Worm (Caenorhabditis elegans) whole organism, L2 larva: ENCODE results near the gene F23F12.13.
A peak's percentile ranks its signal among the peaks of the same experiment; 100 is the strongest.

Experiments used
- C34F6.9 ChIP-seq: fragments of 150-350 bp; optimal IDR thresholded peaks from 2 replicates; lab custom pipeline; 2014; ENCODE audit warnings: missing biosample characterization, missing genetic modification characterization
- F13H6.1 ChIP-seq: sonication (generic microtip); optimal IDR thresholded peaks from 2 replicates; lab custom pipeline; 2016; ENCODE audit warnings: missing genetic modification characterization, missing compliant biosample characterization
- R02D3.7 ChIP-seq: fragments of 150-350 bp; optimal IDR thresholded peaks from 2 replicates; lab custom pipeline; 2014; ENCODE audit warnings: missing biosample characterization, missing genetic modification characterization
- Y55F3AM.14 ChIP-seq: fragments of 200-800 bp; sonication (Bioruptor generic); optimal IDR thresholded peaks from 2 replicates; lab custom pipeline; 2018; ENCODE audit warnings: mild to moderate bottlenecking, missing genetic modification characterization, missing compliant biosample characterization
- ZK546.5 ChIP-seq: sonication (generic microtip); optimal IDR thresholded peaks from 2 replicates; lab custom pipeline; 2017; ENCODE audit warnings: missing biosample characterization, missing genetic modification characterization
- alr-1 ChIP-seq: fragments of 150-350 bp; optimal IDR thresholded peaks from 2 replicates; lab custom pipeline; 2014; ENCODE audit warnings: missing biosample characterization, missing genetic modification characterization
- aly-2 ChIP-seq: fragments of 150-350 bp; optimal IDR thresholded peaks from 2 replicates; lab custom pipeline; 2014; ENCODE audit warnings: missing biosample characterization, missing genetic modification characterization
- ama-1 ChIP-seq: fragments of 150-350 bp; optimal IDR thresholded peaks from 2 replicates; lab custom pipeline; 2018; ENCODE audit warnings: inconsistent platforms
- blmp-1 ChIP-seq: sonication (generic microtip); optimal IDR thresholded peaks from 2 replicates; lab custom pipeline; 2017; ENCODE audit warnings: missing genetic modification characterization, mild to moderate bottlenecking, missing compliant biosample characterization, antibody characterized with exemption, moderate library complexity; ENCODE audit not compliant: insufficient read depth
- ceh-16 ChIP-seq: fragments of 150-350 bp; optimal IDR thresholded peaks from 2 replicates; lab custom pipeline; 2014; ENCODE audit warnings: missing biosample characterization, missing genetic modification characterization
- ceh-82 ChIP-seq: fragments of 150-350 bp; optimal IDR thresholded peaks from 2 replicates; lab custom pipeline; 2014; ENCODE audit warnings: missing biosample characterization, missing genetic modification characterization
- crh-2 ChIP-seq: sonication (generic microtip); optimal IDR thresholded peaks from 2 replicates; lab custom pipeline; 2017; ENCODE audit warnings: missing biosample characterization, missing genetic modification characterization
- dmd-4 ChIP-seq: sonication (generic microtip); optimal IDR thresholded peaks from 2 replicates; lab custom pipeline; 2017; ENCODE audit warnings: missing biosample characterization, missing genetic modification characterization
- egl-27 ChIP-seq: sonication (generic microtip); optimal IDR thresholded peaks from 3 replicates; lab custom pipeline; 2017; ENCODE audit warnings: missing biosample characterization, missing genetic modification reagents, missing genetic modification characterization
- elt-1 ChIP-seq: fragments of 150-350 bp; optimal IDR thresholded peaks from 2 replicates; lab custom pipeline; 2014; ENCODE audit warnings: missing biosample characterization, missing genetic modification characterization
- elt-3 ChIP-seq: sonication (generic microtip); optimal IDR thresholded peaks from 2 replicates; lab custom pipeline; 2017; ENCODE audit warnings: missing biosample characterization, missing genetic modification characterization
- fos-1 ChIP-seq: fragments of 150-350 bp; optimal IDR thresholded peaks from 2 replicates; lab custom pipeline; 2014; ENCODE audit warnings: missing biosample characterization, missing genetic modification characterization
- gmeb-1 ChIP-seq: fragments of 150-350 bp; optimal IDR thresholded peaks from 2 replicates; lab custom pipeline; 2014; ENCODE audit warnings: missing biosample characterization, missing genetic modification characterization
- lin-11 ChIP-seq: fragments of 150-350 bp; sonication (generic microtip); optimal IDR thresholded peaks from 2 replicates; lab custom pipeline; 2014; ENCODE audit warnings: missing biosample characterization, missing genetic modification characterization, inconsistent platforms, mixed read lengths
- lin-13 ChIP-seq: fragments of 150-350 bp; optimal IDR thresholded peaks from 2 replicates; lab custom pipeline; 2014; ENCODE audit warnings: missing biosample characterization, missing genetic modification reagents, missing genetic modification characterization
- lin-39 ChIP-seq: fragments of 150-350 bp; optimal IDR thresholded peaks from 2 replicates; lab custom pipeline; 2014; ENCODE audit warnings: missing biosample characterization, missing genetic modification reagents, missing genetic modification characterization
- lsy-2 ChIP-seq, 2 experiments: fragments of 150-350 bp in 1 of 2; sonication (generic microtip) in 1 of 2; optimal IDR thresholded peaks; 2 replicates each; lab custom pipeline; 2014 to 2017; ENCODE audit warnings: missing biosample characterization in 2 of 2, missing genetic modification characterization in 2 of 2
- mab-5 ChIP-seq: fragments of 150-350 bp; optimal IDR thresholded peaks from 2 replicates; lab custom pipeline; 2014; ENCODE audit warnings: missing biosample characterization, missing genetic modification characterization
- mbf-1 ChIP-seq: sonication (generic microtip); optimal IDR thresholded peaks from 2 replicates; lab custom pipeline; 2017; ENCODE audit warnings: missing biosample characterization, missing genetic modification characterization
- mdl-1 ChIP-seq, 2 experiments: fragments of 150-350 bp in 1 of 2; sonication (generic microtip) in 1 of 2; optimal IDR thresholded peaks; 2 replicates each; lab custom pipeline; 2017; ENCODE audit warnings: missing biosample characterization in 2 of 2, missing genetic modification characterization in 2 of 2
- nhr-10 ChIP-seq: sonication (generic microtip); optimal IDR thresholded peaks from 2 replicates; lab custom pipeline; 2017; ENCODE audit warnings: missing biosample characterization, missing genetic modification characterization
- nhr-11 ChIP-seq: fragments of 150-350 bp; optimal IDR thresholded peaks from 2 replicates; lab custom pipeline; 2014; ENCODE audit warnings: missing biosample characterization, missing genetic modification characterization
- nhr-12 ChIP-seq: fragments of 150-350 bp; optimal IDR thresholded peaks from 2 replicates; lab custom pipeline; 2014; ENCODE audit warnings: missing biosample characterization, missing genetic modification characterization
- nhr-129 ChIP-seq: fragments of 150-350 bp; optimal IDR thresholded peaks from 2 replicates; lab custom pipeline; 2014; ENCODE audit warnings: missing biosample characterization, missing genetic modification characterization
- nhr-21 ChIP-seq: fragments of 150-350 bp; optimal IDR thresholded peaks from 2 replicates; lab custom pipeline; 2014; ENCODE audit warnings: missing biosample characterization, missing genetic modification characterization
- nhr-23 ChIP-seq: fragments of 150-350 bp; optimal IDR thresholded peaks from 2 replicates; lab custom pipeline; 2014; ENCODE audit warnings: missing biosample characterization, missing genetic modification reagents, missing genetic modification characterization
- nhr-237 ChIP-seq: fragments of 150-350 bp; optimal IDR thresholded peaks from 2 replicates; lab custom pipeline; 2014; ENCODE audit warnings: missing biosample characterization, missing genetic modification characterization
- nhr-25 ChIP-seq: fragments of 150-350 bp; sonication (generic microtip); optimal IDR thresholded peaks from 3 replicates; lab custom pipeline; 2014; ENCODE audit warnings: missing biosample characterization, missing genetic modification characterization
- nhr-6 ChIP-seq: fragments of 150-350 bp; optimal IDR thresholded peaks from 2 replicates; lab custom pipeline; 2014; ENCODE audit warnings: missing biosample characterization, missing genetic modification characterization
- nhr-77 ChIP-seq: fragments of 150-350 bp; optimal IDR thresholded peaks from 2 replicates; lab custom pipeline; 2014; ENCODE audit warnings: missing biosample characterization, missing genetic modification characterization
- peb-1 ChIP-seq: fragments of 150-350 bp; optimal IDR thresholded peaks from 2 replicates; lab custom pipeline; 2014; ENCODE audit warnings: missing biosample characterization, missing genetic modification characterization
- sem-4 ChIP-seq: fragments of 150-350 bp; optimal IDR thresholded peaks from 2 replicates; lab custom pipeline; 2014; ENCODE audit warnings: missing biosample characterization, missing genetic modification reagents, missing genetic modification characterization
- skn-1 ChIP-seq: sonication (generic microtip); optimal IDR thresholded peaks from 2 replicates; lab custom pipeline; 2017; ENCODE audit warnings: missing biosample characterization, missing genetic modification characterization
- sma-3 ChIP-seq: sonication (generic microtip); optimal IDR thresholded peaks from 2 replicates; lab custom pipeline; 2016; ENCODE audit warnings: missing genetic modification reagents, missing genetic modification characterization, missing compliant biosample characterization
- sma-9 ChIP-seq, 2 experiments: fragments of 150-350 bp in 1 of 2; sonication (generic microtip) in 1 of 2; optimal IDR thresholded peaks; 2 replicates each; lab custom pipeline; 2014 to 2016; ENCODE audit warnings: missing genetic modification characterization in 2 of 2, mild to moderate bottlenecking in 1 of 2, missing biosample characterization in 1 of 2, missing compliant biosample characterization in 1 of 2, missing genetic modification reagents in 1 of 2, moderate library complexity in 1 of 2
- snpc-4 ChIP-seq: fragments of 150-350 bp; optimal IDR thresholded peaks from 2 replicates; lab custom pipeline; 2014; ENCODE audit warnings: missing biosample characterization, missing genetic modification characterization
- unc-39 ChIP-seq: fragments of 150-350 bp; optimal IDR thresholded peaks from 2 replicates; lab custom pipeline; 2014; ENCODE audit warnings: missing biosample characterization, missing genetic modification characterization
- unc-55 ChIP-seq: fragments of 150-350 bp; sonication (generic microtip); optimal IDR thresholded peaks from 3 replicates; lab custom pipeline; 2014; ENCODE audit warnings: missing biosample characterization, missing genetic modification reagents, missing genetic modification characterization
- unc-62 ChIP-seq: fragments of 150-350 bp; optimal IDR thresholded peaks from 2 replicates; lab custom pipeline; 2014; ENCODE audit warnings: missing biosample characterization, missing genetic modification reagents, missing genetic modification characterization
- zag-1 ChIP-seq: fragments of 150-350 bp; optimal IDR thresholded peaks from 2 replicates; lab custom pipeline; 2014; ENCODE audit warnings: missing biosample characterization, missing genetic modification characterization
- ztf-1 ChIP-seq: fragments of 200-800 bp; sonication (Bioruptor generic); conservative IDR thresholded peaks from 2 replicates; pipeline ENCODE4 v1.3.6; 2022; ENCODE audit warnings: missing genetic modification characterization, missing compliant biosample characterization
- ztf-11 ChIP-seq: sonication (generic microtip); optimal IDR thresholded peaks from 2 replicates; lab custom pipeline; 2017; ENCODE audit warnings: missing biosample characterization, missing genetic modification characterization
- ztf-4 ChIP-seq: fragments of 150-350 bp; optimal IDR thresholded peaks from 2 replicates; lab custom pipeline; 2014; ENCODE audit warnings: missing biosample characterization, missing genetic modification characterization

The F23F12.13 gene

ce11 chrIII:6453665-6454064 lies 41.8 kb upstream of the F23F12.13 start:
- TF ChIP-seq sma-3 (GFP tag; lab: Kevin White, UChicago) (peak; percentile 80), mab-5 (tag; lab: Kevin White, UChicago) (peak; percentile 33), ceh-16 (tag; lab: Kevin White, UChicago) (peak; percentile 4), elt-3 (tag; lab: Kevin White, UChicago) (no peak), lin-11 (tag; lab: Kevin White, UChicago) (peak; percentile 67), ZK546.5 (tag; lab: Kevin White, UChicago) (no peak), mbf-1 (no peak), nhr-10 (tag; lab: Kevin White, UChicago) (no peak), aly-2 (tag; lab: Kevin White, UChicago) (peak; percentile 17), nhr-6 (tag; lab: Kevin White, UChicago) (peak; percentile 71), ztf-4 (tag; lab: Kevin White, UChicago) (peak; percentile 83), crh-2 (tag; lab: Kevin White, UChicago) (peak; percentile 82), gmeb-1 (peak; percentile 77), nhr-77 (tag; lab: Kevin White, UChicago) (no peak), peb-1 (tag; lab: Kevin White, UChicago) (no peak), blmp-1 (tag; lab: Kevin White, UChicago) (peak; percentile 89), unc-62 (no peak), unc-39 (tag; lab: Kevin White, UChicago) (no peak), ztf-11 (tag; lab: Kevin White, UChicago) (no peak), Y55F3AM.14 (peak; percentile 37), dmd-4 (tag; lab: Kevin White, UChicago) (no peak), nhr-11 (tag; lab: Kevin White, UChicago) (no peak), C34F6.9 (peak; percentile 85), nhr-25 (tag; lab: Kevin White, UChicago) (peak; percentile 78), mdl-1 (tag; optimal IDR thresholded peaks at IDR 0.05; lab: Kevin White, UChicago) (peak; percentile 20 to 55), snpc-4 (tag; lab: Kevin White, UChicago) (peak; percentile 41), ztf-1 (no peak), sem-4 (tag; lab: Kevin White, UChicago) (peak; percentile 90), lin-39 (no peak), egl-27 (tag; lab: Kevin White, UChicago) (peak; percentile 65), fos-1 (peak; percentile 86), F13H6.1 (tag; lab: Kevin White, UChicago) (peak; percentile 84), nhr-21 (tag; lab: Kevin White, UChicago) (peak; percentile 62), alr-1 (tag; lab: Kevin White, UChicago) (no peak), nhr-12 (tag; lab: Kevin White, UChicago) (no peak), ceh-82 (tag; lab: Kevin White, UChicago) (no peak), unc-55 (peak; percentile 95), R02D3.7 (no peak), elt-1 (tag; lab: Kevin White, UChicago) (no peak), ama-1 (lab: Kevin White, UChicago) (no peak), nhr-237 (no peak), lsy-2 (tag; optimal IDR thresholded peaks at IDR 0.05; lab: Kevin White, UChicago) (peak; percentile 48 to 93), nhr-23 (tag; lab: Kevin White, UChicago) (no peak), skn-1 (tag; lab: Kevin White, UChicago) (peak; percentile 69), zag-1 (tag; lab: Kevin White, UChicago) (peak; percentile 66), lin-13 (GFP tag; lab: Kevin White, UChicago) (peak; percentile 88), sma-9 (GFP tag; optimal IDR thresholded peaks at IDR 0.05; lab: Kevin White, UChicago) (peak; percentile 83), sma-9 (tag; optimal IDR thresholded peaks at IDR 0.05; lab: Kevin White, UChicago) (no peak), nhr-129 (tag; lab: Kevin White, UChicago) (peak; percentile 94)
